In genomic region chrIII:2800743-2801142, ce11 we compare ENCODE assay signal across 2 worm cellular contexts.
TF ChIP-seq lines count a peak whose summit lies in the region.

No protein-coding gene starts in this region.

TF ChIP-seq in whole organism, midembryonic, 9 proteins besides CTCF, POLR2A, EP300 and RAD21:
- 0 out of 2 replicates have a peak, but pooled peaks have one; percentile 33 for TF ChIP-seq tab-1 (GFP tag; IDR thresholded peaks at IDR 0.05; lab: Robert Waterston, UW)
- no peak for TF ChIP-seq cog-1 (tag; optimal IDR thresholded peaks at IDR 0.05; lab: Kevin White, UChicago)

TF ChIP-seq in whole organism, mixed stage, embryonic, 35 proteins besides CTCF, POLR2A, EP300 and RAD21:
- TF ChIP-seq nhr-2 (tag; optimal IDR thresholded peaks at IDR 0.05; lab: Kevin White, UChicago) (no peak), zip-8 (tag; optimal IDR thresholded peaks at IDR 0.05; lab: Kevin White, UChicago) (peak; percentile 93), nhr-76 (tag; optimal IDR thresholded peaks at IDR 0.05; lab: Kevin White, UChicago) (no peak)
